Fruit fly (Drosophila melanogaster): Measurements from ENCODE around the gene Prosbeta2R1.

Gene Prosbeta2R1

dm6 chrX:5808654-5809053 is at the start of gene Prosbeta2R1:
Gene Prosbeta2R1 (plus strand): TSS chrX:5808954.
- TF ChIP-seq CG11696 (GFP tag; IDR thresholded peaks at IDR 0.05) = no peak
- no peak for TF ChIP-seq lola (GFP tag; optimal IDR thresholded peaks at IDR 0.05)
- no peak for TF ChIP-seq ash1 (GFP tag; optimal IDR thresholded peaks at IDR 0.05)
- TF ChIP-seq caup (GFP tag; optimal IDR thresholded peaks at IDR 0.05; ENCODE audit: severe bottlenecking) = no peak
- TF ChIP-seq run (tag; optimal IDR thresholded peaks at IDR 0.05) = no peak
- TF ChIP-seq Eip74EF (GFP tag; optimal IDR thresholded peaks at IDR 0.05) = no peak
- TF ChIP-seq HLHmδ (GFP tag; optimal IDR thresholded peaks at IDR 0.05) = no peak
- no peak for TF ChIP-seq CG15479 (GFP tag; optimal IDR thresholded peaks at IDR 0.05)
- no peak for TF ChIP-seq Gsc (GFP tag; IDR thresholded peaks at IDR 0.05)
- no peak for TF ChIP-seq nmo (GFP tag; optimal IDR thresholded peaks at IDR 0.05)
- no peak for TF ChIP-seq TFAM (GFP tag; optimal IDR thresholded peaks at IDR 0.05)
- no peak for TF ChIP-seq ken (GFP tag; IDR thresholded peaks at IDR 0.05)
- no peak for TF ChIP-seq Ets97D (GFP tag; optimal IDR thresholded peaks at IDR 0.05)
- no peak for TF ChIP-seq lab (GFP tag; optimal IDR thresholded peaks at IDR 0.05)
- no peak for TF ChIP-seq CG9727 (GFP tag; optimal IDR thresholded peaks at IDR 0.05)
- no peak for TF ChIP-seq nom (GFP tag; optimal IDR thresholded peaks at IDR 0.05)
- TF ChIP-seq odd (GFP tag; optimal IDR thresholded peaks at IDR 0.05) = no peak

DNA sequence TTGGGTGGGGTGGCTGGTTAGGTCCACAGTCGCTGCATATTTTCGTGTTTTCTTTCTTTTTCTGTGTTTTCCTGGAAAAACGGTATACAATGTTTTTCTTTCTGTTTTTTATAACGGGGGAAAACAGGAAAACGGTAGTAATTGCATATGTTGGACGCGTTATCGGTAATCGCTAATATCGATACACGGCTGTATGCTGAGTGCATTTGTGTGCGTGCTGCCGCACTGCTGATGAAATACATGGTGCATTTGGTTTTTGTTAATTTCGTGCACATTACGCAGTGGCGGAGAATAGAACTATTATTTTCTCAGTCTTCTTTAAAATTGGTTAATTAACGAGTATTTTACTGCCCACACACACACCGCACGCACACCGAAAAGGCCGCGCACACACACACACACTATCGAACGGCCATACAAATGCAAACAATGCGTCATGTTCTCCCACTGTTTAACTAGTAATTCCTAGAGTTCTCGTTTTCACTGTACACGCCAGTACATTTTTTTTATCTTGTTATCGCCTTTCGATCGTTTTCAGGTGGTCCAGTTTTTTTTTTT is 45.2 kb upstream of the Prosbeta2R1 start:
- TF ChIP-seq YL-1 (GFP tag; optimal IDR thresholded peaks at IDR 0.05) (no peak), CG10147 (GFP tag; optimal IDR thresholded peaks at IDR 0.05) (peak; percentile 65), BEAF-32 (GFP tag; optimal IDR thresholded peaks at IDR 0.05) (peak; percentile 16), CG6791 (GFP tag; IDR thresholded peaks at IDR 0.05; ENCODE audit: partially characterized antibody) (peak; percentile 44; the same call in 1 of the 3 replicates), zen2 (GFP tag; IDR thresholded peaks at IDR 0.05; ENCODE audit: partially characterized antibody) (0 out of 3 replicates have a peak, but pooled peaks have one; percentile 15), CG18764 (GFP tag; optimal IDR thresholded peaks at IDR 0.05) (no peak), CG10979 (tag; optimal IDR thresholded peaks at IDR 0.05) (peak; percentile 17), CG34224 (GFP tag; IDR thresholded peaks at IDR 0.05; ENCODE audit: partially characterized antibody) (peak; percentile 18; the same call in 1 of the 3 replicates), ash1 (GFP tag; optimal IDR thresholded peaks at IDR 0.05) (no peak), CG8089 (GFP tag; optimal IDR thresholded peaks at IDR 0.05) (no peak), CG10431 (GFP tag; optimal IDR thresholded peaks at IDR 0.05) (peak; percentile 94), amos (GFP tag; IDR thresholded peaks at IDR 0.05; ENCODE audit: partially characterized antibody) (peak; percentile 20; the same call in 1 of the 2 replicates), Scr (GFP tag; IDR thresholded peaks at IDR 0.05; ENCODE audit: partially characterized antibody) (peak; percentile 18), Dref (GFP tag; IDR thresholded peaks at IDR 0.05) (peak; percentile 55), Doc3 (GFP tag; IDR thresholded peaks at IDR 0.05; ENCODE audit: partially characterized antibody) (0 out of 3 replicates have a peak, but pooled peaks have one; percentile 15), hbn (GFP tag; IDR thresholded peaks at IDR 0.05; ENCODE audit: partially characterized antibody) (0 out of 2 replicates have a peak, but pooled peaks have one; percentile 19), Opbp (GFP tag; IDR thresholded peaks at IDR 0.05; ENCODE audit: partially characterized antibody) (peak; percentile 54; the same call in 1 of the 3 replicates), vnd (GFP tag; IDR thresholded peaks at IDR 0.05; ENCODE audit: partially characterized antibody) (peak; percentile 26; the same call in 1 of the 3 replicates), chinmo (GFP tag; IDR thresholded peaks at IDR 0.05; ENCODE audit: partially characterized antibody) (0 out of 4 replicates have a peak, but pooled peaks have one; percentile 47), HLH4C (GFP tag; IDR thresholded peaks at IDR 0.05; ENCODE audit: partially characterized antibody) (peak; percentile 19; the same call in 1 of the 3 replicates), CG17612 (GFP tag; IDR thresholded peaks at IDR 0.05) (no peak), cg (GFP tag; optimal IDR thresholded peaks at IDR 0.05) (peak; percentile 92), CG16813 (GFP tag; IDR thresholded peaks at IDR 0.05; ENCODE audit: partially characterized antibody) (peak; percentile 24; the same call in 1 of the 3 replicates), CG8478 (optimal IDR thresholded peaks at IDR 0.05) (peak; percentile 61)
